Worm (Caenorhabditis elegans) whole organism, young adult: ENCODE results near the gene srb-6.

ENCODE experiments used
- B0019.2 ChIP-seq: fragments of 200-800 bp; sonication (Bioruptor generic); conservative IDR thresholded peaks from 2 replicates; pipeline ENCODE4 v1.3.6; 2022; ENCODE audit warnings: missing genetic modification reagents, missing genetic modification characterization, missing compliant biosample characterization
- B0035.1 ChIP-seq: sonication (generic microtip); optimal IDR thresholded peaks from 2 replicates; lab custom pipeline; 2016; ENCODE audit warnings: missing genetic modification characterization, mild to moderate bottlenecking, missing compliant biosample characterization, missing genotype, missing genetic modification reagents
- D2030.7 ChIP-seq: fragments of 200-800 bp; sonication (Bioruptor generic); IDR thresholded peaks from 2 replicates; pipeline ENCODE4 v1.3.6; 2022; ENCODE audit warnings: missing genetic modification reagents, missing genetic modification characterization, missing compliant biosample characterization
- F22D6.2 ChIP-seq: sonication (generic microtip); optimal IDR thresholded peaks from 2 replicates; lab custom pipeline; 2016; ENCODE audit warnings: mild to moderate bottlenecking, missing genetic modification characterization, missing compliant biosample characterization
- F52B5.7 ChIP-seq: sonication (generic microtip); optimal IDR thresholded peaks from 2 replicates; lab custom pipeline; 2016; ENCODE audit warnings: mild to moderate bottlenecking, missing genetic modification characterization, missing compliant biosample characterization
- F55B11.4 ChIP-seq: sonication (generic microtip); optimal IDR thresholded peaks from 2 replicates; lab custom pipeline; 2016; ENCODE audit warnings: missing compliant biosample characterization, missing genetic modification characterization, borderline replicate concordance; ENCODE audit not compliant: insufficient read depth
- F57C9.4 ChIP-seq: sonication (generic microtip); optimal IDR thresholded peaks from 2 replicates; lab custom pipeline; 2017; ENCODE audit warnings: mild to moderate bottlenecking, missing genetic modification characterization, missing compliant biosample characterization
- Y95B8A.8 ChIP-seq: fragments of 200-800 bp; sonication (Bioruptor generic); IDR thresholded peaks from 2 replicates; pipeline ENCODE4 v1.3.6; 2022; ENCODE audit warnings: missing genetic modification reagents, missing genetic modification characterization, missing compliant biosample characterization
- akir-1 ChIP-seq: fragments of 200-800 bp; sonication (Bioruptor generic); optimal IDR thresholded peaks from 2 replicates; lab custom pipeline; 2018; ENCODE audit warnings: mild to moderate bottlenecking, missing genetic modification characterization, moderate library complexity, missing compliant biosample characterization
- atf-7 ChIP-seq: sonication (generic microtip); optimal IDR thresholded peaks from 2 replicates; lab custom pipeline; 2017; ENCODE audit warnings: mild to moderate bottlenecking, missing genetic modification characterization, missing compliant biosample characterization
- attf-5 ChIP-seq: fragments of 200-800 bp; sonication (Bioruptor generic); optimal IDR thresholded peaks from 2 replicates; lab custom pipeline; 2018; ENCODE audit warnings: mild to moderate bottlenecking, missing genetic modification characterization, missing compliant biosample characterization
- attf-6 ChIP-seq: fragments of 200-800 bp; sonication (Bioruptor generic); IDR thresholded peaks from 2 replicates; pipeline ENCODE4 v1.3.6; 2022; ENCODE audit warnings: missing genetic modification reagents, missing genetic modification characterization, missing compliant biosample characterization
- bed-1 ChIP-seq: fragments of 200-800 bp; sonication (Bioruptor generic); IDR thresholded peaks from 2 replicates; pipeline ENCODE4 v1.3.6; 2022; ENCODE audit warnings: missing genetic modification reagents, missing genetic modification characterization, missing compliant biosample characterization
- bed-2 ChIP-seq: fragments of 200-800 bp; sonication (Bioruptor generic); IDR thresholded peaks from 2 replicates; pipeline ENCODE4 v1.3.6; 2022; ENCODE audit warnings: missing genetic modification reagents, missing genetic modification characterization, missing compliant biosample characterization
- cebp-2 ChIP-seq: fragments of 200-800 bp; sonication (Bioruptor generic); IDR thresholded peaks from 2 replicates; pipeline ENCODE4 v1.3.6; 2022; ENCODE audit warnings: missing genetic modification characterization, missing compliant biosample characterization
- ceh-27 ChIP-seq: fragments of 200-800 bp; sonication (Bioruptor generic); optimal IDR thresholded peaks from 2 replicates; lab custom pipeline; 2018; ENCODE audit warnings: mild to moderate bottlenecking, missing genetic modification characterization, moderate library complexity, missing compliant biosample characterization
- dox-1 ChIP-seq: fragments of 200-800 bp; sonication (Bioruptor generic); IDR thresholded peaks from 2 replicates; pipeline ENCODE4 v1.3.6; 2022; ENCODE audit warnings: missing genetic modification reagents, missing genetic modification characterization, missing compliant biosample characterization
- egrh-3 ChIP-seq: fragments of 200-800 bp; sonication (Bioruptor generic); IDR thresholded peaks from 2 replicates; pipeline ENCODE4 v1.3.6; 2022; ENCODE audit warnings: missing genetic modification reagents, missing genetic modification characterization, missing compliant biosample characterization
- ets-4 ChIP-seq: fragments of 200-800 bp; sonication (Bioruptor generic); optimal IDR thresholded peaks from 2 replicates; lab custom pipeline; 2018; ENCODE audit warnings: mild to moderate bottlenecking, missing genetic modification characterization, missing compliant biosample characterization
- hlh-26 ChIP-seq: fragments of 200-800 bp; sonication (Bioruptor generic); conservative IDR thresholded peaks from 2 replicates; pipeline ENCODE4 v1.3.6; 2022; ENCODE audit warnings: missing genetic modification reagents, missing genetic modification characterization, missing compliant biosample characterization
- hmg-20 ChIP-seq: fragments of 200-800 bp; sonication (Bioruptor generic); IDR thresholded peaks from 2 replicates; pipeline ENCODE4 v1.3.6; 2022; ENCODE audit warnings: missing genetic modification reagents, missing genetic modification characterization, missing compliant biosample characterization
- lag-1 ChIP-seq: fragments of 200-800 bp; sonication (Bioruptor generic); IDR thresholded peaks from 2 replicates; pipeline ENCODE4 v1.3.6; 2022; ENCODE audit warnings: missing genetic modification reagents, missing genetic modification characterization, missing compliant biosample characterization
- lsy-27 ChIP-seq: sonication (generic microtip); optimal IDR thresholded peaks from 2 replicates; lab custom pipeline; 2017; ENCODE audit warnings: missing genetic modification characterization, mild to moderate bottlenecking, missing compliant biosample characterization, antibody characterized with exemption, missing genotype, borderline replicate concordance; ENCODE audit not compliant: insufficient read depth
- madf-3 ChIP-seq: fragments of 200-800 bp; sonication (Bioruptor generic); IDR thresholded peaks from 2 replicates; pipeline ENCODE4 v1.3.6; 2022; ENCODE audit warnings: missing genetic modification reagents, missing genetic modification characterization, missing compliant biosample characterization
- mcd-1 ChIP-seq: fragments of 200-800 bp; sonication (Bioruptor generic); IDR thresholded peaks from 2 replicates; pipeline ENCODE4 v1.3.6; 2022; ENCODE audit warnings: missing genetic modification reagents, missing genetic modification characterization, missing compliant biosample characterization
- mel-28 ChIP-seq: sonication (generic microtip); optimal IDR thresholded peaks from 2 replicates; lab custom pipeline; 2016; ENCODE audit warnings: borderline replicate concordance, mild to moderate bottlenecking, missing genetic modification characterization, missing compliant biosample characterization
- nhr-120 ChIP-seq: fragments of 200-800 bp; sonication (Bioruptor generic); IDR thresholded peaks from 2 replicates; pipeline ENCODE4 v1.3.6; 2022; ENCODE audit warnings: missing genetic modification characterization, missing compliant biosample characterization
- nhr-80 ChIP-seq: sonication (generic microtip); optimal IDR thresholded peaks from 2 replicates; lab custom pipeline; 2016; ENCODE audit warnings: missing genetic modification characterization, missing compliant biosample characterization
- nhr-90 ChIP-seq: sonication (generic microtip); optimal IDR thresholded peaks from 2 replicates; lab custom pipeline; 2016; ENCODE audit warnings: missing genotype, mild to moderate bottlenecking, missing genetic modification characterization, missing compliant biosample characterization
- snpc-1.3 ChIP-seq: sonication (generic microtip); optimal IDR thresholded peaks from 2 replicates; lab custom pipeline; 2017; ENCODE audit warnings: missing genetic modification characterization, mild to moderate bottlenecking, missing compliant biosample characterization, antibody characterized with exemption, moderate library complexity, missing genotype, missing genetic modification reagents; ENCODE audit not compliant: insufficient read depth
- snpc-3.4 ChIP-seq: sonication (generic microtip); optimal IDR thresholded peaks from 2 replicates; lab custom pipeline; 2017; ENCODE audit warnings: missing genetic modification characterization, mild to moderate bottlenecking, missing compliant biosample characterization, antibody characterized with exemption, moderate library complexity, missing genotype, missing genetic modification reagents

srb-6 gene

ce11 chrII:10220631-10221030 is 25.9 kb downstream of the srb-6 start:
- no peak for TF ChIP-seq cebp-2 (GFP tag; lab: Robert Waterston, UW)
- TF ChIP-seq, all 124 proteins: peak for 0

ce11 chrII:10221627-10222026 is 26.9 kb downstream of the srb-6 start:
- TF ChIP-seq dox-1 (GFP tag; lab: Robert Waterston, UW) (peak; percentile 37; the same call in 1 of the 2 replicates), nhr-80 (tag; lab: Kevin White, UChicago) (peak; percentile 86), B0019.2 (no peak)

ce11 chrII:10222577-10222976 is 27.9 kb downstream of the srb-6 start, which contains the start of gene plc-3:
Gene plc-3, plus strand, starts transcription at chrII:10222877.
- TF ChIP-seq F52B5.7 (tag; lab: Kevin White, UChicago) (no peak), nhr-90 (tag; lab: Kevin White, UChicago) (no peak), madf-3 (GFP tag; lab: Robert Waterston, UW) (no peak), egrh-3 (GFP tag; lab: Robert Waterston, UW) (no peak), cebp-2 (GFP tag; lab: Robert Waterston, UW) (no peak), F57C9.4 (tag; lab: Kevin White, UChicago) (no peak), B0035.1 (tag; lab: Kevin White, UChicago) (no peak), attf-6 (GFP tag; lab: Robert Waterston, UW) (no peak), akir-1 (no peak)

ce11 chrII:10227030-10227429 is 32.3 kb downstream of the srb-6 start, which contains the start of gene srh-135:
Gene srh-135, minus strand, starts transcription at chrII:10227130.
- TF ChIP-seq bed-1 (GFP tag; lab: Robert Waterston, UW) (no peak), ceh-27 (GFP tag; lab: Kevin White, UChicago) (no peak), mcd-1 (GFP tag; lab: Robert Waterston, UW) (no peak), F57C9.4 (tag; lab: Kevin White, UChicago) (no peak), hlh-26 (GFP tag; lab: Robert Waterston, UW) (no peak), nhr-120 (GFP tag; lab: Robert Waterston, UW) (no peak), F55B11.4 (tag; lab: Kevin White, UChicago) (no peak), snpc-3.4 (no peak)

ce11 chrII:10230972-10231371 is 36.3 kb downstream of the srb-6 start, which contains the start of gene T01E8.8:
Gene T01E8.8, plus strand, starts transcription at chrII:10231272.
- TF ChIP-seq F57C9.4 (tag; lab: Kevin White, UChicago): no peak
- TF ChIP-seq lag-1 (GFP tag; lab: Robert Waterston, UW): no peak
- no peak for TF ChIP-seq Y95B8A.8 (GFP tag; lab: Robert Waterston, UW)
- no peak for TF ChIP-seq lsy-27 (tag; lab: Kevin White, UChicago)
- no peak for TF ChIP-seq B0035.1 (tag; lab: Kevin White, UChicago)
- no peak for TF ChIP-seq nhr-80 (tag; lab: Kevin White, UChicago)
- no peak for TF ChIP-seq nhr-90 (tag; lab: Kevin White, UChicago)
- TF ChIP-seq atf-7: no peak
- TF ChIP-seq bed-2 (GFP tag; lab: Robert Waterston, UW): no peak
- TF ChIP-seq F22D6.2 (tag; lab: Kevin White, UChicago): no peak
- TF ChIP-seq mel-28 (tag; lab: Kevin White, UChicago): no peak
- no peak for TF ChIP-seq ets-4
- no peak for TF ChIP-seq akir-1

- TF ChIP-seq dox-1 (GFP tag; lab: Robert Waterston, UW) (0 out of 2 replicates have a peak, but pooled peaks have one; percentile 20), snpc-1.3 (tag; lab: Kevin White, UChicago) (no peak), D2030.7 (GFP tag; lab: Robert Waterston, UW) (no peak), attf-5 (no peak), nhr-80 (tag; lab: Kevin White, UChicago) (peak; percentile 55), hmg-20 (GFP tag; lab: Robert Waterston, UW) (no peak)
Observed at ce11 chrII:10231874-10232273, 37.2 kb downstream of the srb-6 start.
